Fruit fly (Drosophila melanogaster): ENCODE results near the gene Best4.

Best4 gene

DNA sequence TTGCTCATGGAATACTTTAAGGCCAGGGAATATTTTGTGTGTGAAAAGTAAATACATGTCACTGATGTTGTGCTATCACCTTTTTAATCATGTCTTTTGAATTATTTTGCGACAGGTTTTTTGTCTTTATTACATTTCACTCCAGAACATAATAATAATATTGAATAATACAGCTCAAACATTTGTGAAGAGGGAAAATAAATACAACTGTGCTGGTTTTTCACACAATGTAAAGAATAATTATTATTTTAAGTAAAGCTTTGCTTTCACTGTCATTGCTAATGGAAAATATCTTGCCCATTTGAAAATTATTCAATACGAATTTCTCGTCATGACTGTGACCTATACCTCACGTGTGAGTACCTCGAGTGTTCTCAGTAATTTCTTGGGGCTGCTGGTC is at the start of gene Best4:
Best4 (plus strand) TSS at position 301 of the 400 bp plus-strand sequence.
- no peak for TF ChIP-seq CG17801 (GFP tag; optimal IDR thresholded peaks at IDR 0.05; ENCODE audit: partially characterized antibody)

DNA sequence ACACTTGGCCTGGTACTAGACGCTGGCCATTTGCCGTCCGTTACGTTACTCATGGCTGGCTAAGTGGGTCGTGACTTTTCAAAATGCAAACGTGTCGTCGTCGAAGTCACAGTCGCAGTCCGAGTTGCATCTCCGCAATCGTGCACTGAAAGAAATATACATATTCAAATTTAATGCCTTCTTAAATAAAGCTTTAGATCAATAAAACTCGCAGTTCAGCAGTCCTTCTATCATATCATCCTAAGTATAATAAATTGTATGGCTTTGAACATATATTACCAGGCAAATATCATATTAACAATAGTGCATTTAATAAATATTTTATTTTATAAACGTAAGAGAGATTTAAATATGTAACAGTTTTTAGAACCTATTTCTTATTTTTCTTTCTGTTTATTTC is 49.0 kb upstream of the Best4 start:
- no peak for TF ChIP-seq CG17801 (GFP tag; optimal IDR thresholded peaks at IDR 0.05; ENCODE audit: partially characterized antibody)

DNA sequence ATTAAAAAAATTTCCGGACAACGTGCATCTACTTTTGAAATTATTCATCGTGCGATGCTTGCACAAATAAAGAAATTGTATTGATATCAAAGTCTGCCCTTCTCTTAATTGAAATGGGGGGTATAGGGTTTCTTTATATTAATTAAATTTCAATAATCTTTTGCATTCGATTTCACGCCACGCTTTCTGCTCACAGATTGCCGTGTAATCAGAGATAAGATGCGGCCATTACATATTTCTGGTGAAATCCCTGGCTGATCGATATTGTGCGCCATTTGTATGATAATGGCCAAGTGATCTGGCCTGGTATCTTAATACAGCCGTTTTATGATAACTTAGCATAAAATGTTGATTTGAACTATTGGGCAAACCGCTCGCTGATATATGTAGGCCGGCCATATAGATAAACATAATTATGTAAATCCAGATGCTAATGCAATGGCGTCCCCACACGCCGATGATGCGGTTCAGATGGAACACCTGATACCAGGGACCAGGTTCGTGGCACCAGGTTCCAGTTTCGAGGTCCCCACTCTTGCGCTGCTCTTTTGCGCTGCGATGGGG is 46.9 kb upstream of the Best4 start:
- no peak for TF ChIP-seq CG17801 (GFP tag; optimal IDR thresholded peaks at IDR 0.05; ENCODE audit: partially characterized antibody)

DNA sequence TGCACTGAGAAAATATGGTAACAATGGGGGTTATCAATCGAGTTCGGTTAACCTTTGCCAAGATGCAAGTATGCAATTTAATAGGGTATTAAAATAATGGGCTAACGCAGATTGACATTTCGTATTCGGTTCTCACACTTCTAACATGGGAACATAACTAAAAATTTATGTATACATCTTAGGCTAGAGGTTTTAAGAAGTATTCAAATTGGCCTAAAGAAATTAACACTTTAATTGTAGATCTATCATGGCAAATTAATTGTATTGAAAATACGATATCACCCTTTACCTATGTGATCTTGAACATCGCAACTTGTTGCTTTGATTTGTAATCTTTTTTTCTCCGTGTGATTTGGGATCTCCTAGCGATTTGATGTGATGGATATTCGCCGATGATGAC is 46.2 kb upstream of the Best4 start:
- TF ChIP-seq CG17801 (GFP tag; optimal IDR thresholded peaks at IDR 0.05; ENCODE audit: partially characterized antibody): no peak

DNA sequence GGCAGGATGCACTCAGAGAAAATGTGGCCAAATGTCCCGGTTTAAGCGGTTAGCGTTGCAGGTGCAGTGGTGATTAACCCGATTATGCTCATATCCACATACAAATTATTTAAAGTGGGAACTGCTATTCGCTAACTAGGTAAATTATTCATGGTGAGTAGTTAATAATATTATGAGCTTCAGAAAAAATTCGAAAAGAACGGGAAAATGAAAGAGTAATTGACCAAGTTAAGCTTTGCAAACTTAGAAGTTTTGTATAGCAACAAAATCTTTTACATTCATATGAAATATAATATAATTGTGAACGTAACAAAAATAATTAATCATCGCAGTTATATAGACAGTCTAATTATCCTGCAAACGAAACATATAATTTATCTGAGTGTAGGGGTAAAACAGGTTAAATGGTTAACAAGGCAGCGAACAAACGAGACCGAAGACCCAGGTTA is 45.1 kb upstream of the Best4 start:
- no peak for TF ChIP-seq CG17801 (GFP tag; optimal IDR thresholded peaks at IDR 0.05; ENCODE audit: partially characterized antibody)

DNA sequence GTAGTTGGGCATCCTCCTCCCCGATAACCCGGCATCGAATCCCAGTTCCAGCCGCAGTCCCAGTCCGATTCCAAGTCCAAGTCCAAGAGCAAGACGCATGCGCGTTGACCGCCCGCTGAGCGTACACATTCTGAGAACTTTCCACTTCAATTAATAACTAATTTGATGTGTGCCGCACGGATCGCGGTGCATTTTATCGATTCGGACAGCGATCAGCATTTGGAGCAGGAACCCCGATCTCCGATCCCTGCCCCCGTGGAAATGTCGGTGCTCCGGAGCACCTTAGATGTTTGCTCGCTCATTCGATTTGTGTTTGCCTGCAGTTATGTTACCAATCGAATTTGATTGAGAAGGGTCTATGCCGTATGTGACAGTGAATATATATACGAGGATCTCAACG is 44.6 kb upstream of the Best4 start:
- TF ChIP-seq CG17801 (GFP tag; optimal IDR thresholded peaks at IDR 0.05; ENCODE audit: partially characterized antibody): no peak

DNA sequence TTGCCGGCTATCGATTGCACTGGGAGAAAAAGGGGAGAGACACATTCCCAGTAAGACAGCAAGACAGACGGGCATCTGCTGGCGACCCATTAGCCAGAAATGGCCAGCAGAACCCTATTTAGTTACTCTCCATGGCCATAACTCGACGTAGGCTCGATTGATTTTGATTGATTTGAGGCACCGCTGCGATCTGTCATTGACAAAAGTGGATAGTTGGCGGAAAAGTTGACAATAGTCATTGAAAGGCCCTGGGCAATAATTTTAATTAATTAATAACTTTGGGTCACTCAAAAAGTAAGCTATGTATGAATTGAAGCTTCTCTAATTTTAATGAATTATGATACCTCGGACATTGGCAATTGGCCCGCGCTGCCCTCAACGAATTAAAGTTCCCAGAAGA is 41.6 kb upstream of the Best4 start:
- TF ChIP-seq CG17801 (GFP tag; optimal IDR thresholded peaks at IDR 0.05; ENCODE audit: partially characterized antibody): no peak

DNA sequence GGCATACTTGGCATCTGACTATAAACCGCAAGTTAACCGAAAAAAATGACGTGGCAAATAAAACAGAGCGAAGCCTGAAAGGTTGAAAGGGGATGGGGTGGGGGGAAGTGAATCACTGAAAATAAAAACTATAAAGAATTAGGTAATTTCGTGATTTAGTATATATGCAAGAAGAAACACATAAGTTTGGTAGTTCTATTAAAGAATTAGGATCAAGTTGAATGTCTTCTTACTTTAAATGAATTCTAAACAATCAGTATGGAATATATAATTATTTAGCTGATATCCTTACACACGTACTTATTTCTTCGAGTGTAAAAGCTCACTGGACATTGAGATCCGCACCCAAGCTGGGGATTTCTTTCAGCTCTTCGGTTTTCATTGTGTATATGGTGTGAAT is 40.4 kb upstream of the Best4 start:
- no peak for TF ChIP-seq CG17801 (GFP tag; optimal IDR thresholded peaks at IDR 0.05; ENCODE audit: partially characterized antibody)

DNA sequence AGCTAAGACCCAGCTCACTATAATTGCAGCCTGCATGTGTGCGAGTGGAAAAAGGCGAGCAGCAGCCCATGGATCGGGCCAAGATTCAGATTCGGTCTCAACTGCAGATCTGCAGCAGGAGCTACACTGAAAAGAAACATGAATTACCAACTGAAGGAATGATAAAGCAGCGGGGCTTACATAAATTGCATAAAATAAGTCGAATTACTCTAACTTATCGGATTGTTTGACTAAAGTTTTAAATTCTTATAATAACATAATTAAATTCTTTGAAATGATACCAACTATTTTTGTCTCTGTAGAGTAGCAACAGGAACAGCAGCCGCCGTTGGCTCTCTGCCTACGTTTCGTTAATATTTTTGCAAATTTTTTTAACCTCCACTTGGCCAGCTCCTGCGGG is 38.2 kb upstream of the Best4 start:
- TF ChIP-seq CG17801 (GFP tag; optimal IDR thresholded peaks at IDR 0.05; ENCODE audit: partially characterized antibody): no peak

DNA sequence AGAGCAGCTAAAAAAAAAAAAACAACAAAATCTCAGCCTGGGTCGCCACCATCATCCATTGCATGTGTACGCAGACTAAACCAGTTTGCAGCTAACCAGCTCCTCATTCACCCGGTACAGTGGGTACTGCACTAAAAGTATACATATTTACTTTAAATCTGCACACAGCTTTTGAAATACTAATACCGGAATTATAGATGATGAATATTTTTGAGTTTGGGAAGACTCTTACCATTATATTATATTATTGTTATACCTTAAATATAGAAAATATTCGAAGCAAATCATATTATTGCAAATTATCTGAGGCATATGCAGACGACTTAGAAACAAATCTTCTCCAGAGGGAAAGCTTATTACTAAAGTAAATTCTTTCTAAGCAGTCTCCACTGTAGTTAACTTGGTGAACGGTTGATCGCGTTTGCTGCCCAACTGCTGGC is 37.7 kb upstream of the Best4 start:
- TF ChIP-seq CG17801 (GFP tag; optimal IDR thresholded peaks at IDR 0.05; ENCODE audit: partially characterized antibody): no peak

DNA sequence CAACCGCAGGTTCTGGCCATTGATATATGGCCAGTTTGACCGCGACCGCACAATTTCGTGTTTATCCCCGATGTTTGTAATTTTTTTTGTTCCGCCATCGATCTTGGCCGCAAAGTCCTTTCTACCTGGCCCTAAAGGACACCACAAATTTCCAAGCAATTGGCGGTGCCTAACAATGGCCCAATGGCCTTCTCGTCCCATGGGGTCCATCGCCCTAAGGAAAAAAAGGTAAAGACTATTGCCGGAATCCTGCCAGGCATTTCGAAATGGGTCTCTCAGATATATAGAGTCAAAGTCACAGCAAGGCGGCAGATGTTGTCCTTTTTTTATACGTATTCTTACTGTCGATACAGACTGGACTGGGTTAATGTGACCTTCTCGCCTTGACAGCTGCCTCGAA is 36.7 kb upstream of the Best4 start:
- TF ChIP-seq CG17801 (GFP tag; optimal IDR thresholded peaks at IDR 0.05; ENCODE audit: partially characterized antibody): no peak

DNA sequence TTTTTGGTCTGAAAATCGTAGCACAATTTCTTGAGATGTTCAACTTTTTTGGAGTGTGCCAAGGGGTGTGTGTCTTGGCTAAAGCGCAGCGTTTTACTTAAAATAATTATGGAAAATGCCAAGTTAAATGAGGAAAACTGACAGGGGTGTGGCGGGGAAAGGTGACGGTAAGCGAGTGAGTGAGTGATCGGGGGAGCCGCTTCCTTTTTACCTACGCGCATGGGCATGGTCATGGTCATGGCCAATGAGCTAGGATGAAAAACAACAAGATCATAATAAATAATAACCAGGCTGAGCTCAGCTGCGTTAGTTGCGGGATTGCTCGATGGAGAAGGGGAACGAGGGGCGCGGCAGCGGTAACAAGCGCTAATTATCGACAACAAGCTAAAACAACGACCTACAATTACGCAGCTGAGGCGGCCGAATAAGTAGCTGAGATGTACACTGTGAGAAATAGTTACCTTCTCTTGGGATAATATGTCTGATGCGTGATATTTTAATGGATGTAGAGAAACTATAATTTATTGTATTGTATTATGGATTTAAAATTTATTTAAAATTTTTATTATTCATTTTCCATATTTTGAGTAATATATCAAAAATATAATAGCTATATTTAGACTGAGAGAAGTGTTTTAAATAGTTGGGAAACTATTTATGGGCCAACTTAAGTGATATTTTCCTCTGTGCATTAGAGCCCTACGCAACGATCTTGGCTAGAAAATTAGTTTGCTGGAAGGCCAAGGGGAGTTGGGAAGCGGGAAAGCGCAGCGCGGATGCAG is 34.3 kb upstream of the Best4 start:
- no peak for TF ChIP-seq CG17801 (GFP tag; optimal IDR thresholded peaks at IDR 0.05; ENCODE audit: partially characterized antibody)

DNA sequence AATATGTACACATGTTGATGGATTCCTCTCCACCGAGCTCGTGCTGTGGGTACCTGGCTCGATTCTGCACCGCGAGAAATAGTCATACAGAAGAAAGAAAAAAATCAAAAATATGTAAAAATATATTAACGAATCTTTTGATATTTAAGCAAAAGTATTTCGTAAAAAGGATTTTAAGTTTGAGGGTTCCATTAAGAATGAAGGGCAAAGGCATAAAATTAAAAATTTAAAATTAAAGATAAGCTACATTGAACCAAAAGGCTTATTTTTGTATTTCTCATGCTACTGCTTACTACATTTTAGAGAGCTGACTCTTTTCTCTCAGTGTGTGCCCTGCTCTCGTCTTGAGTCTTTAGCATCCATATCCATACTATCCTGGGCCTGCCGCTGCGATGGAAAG is 32.1 kb upstream of the Best4 start:
- TF ChIP-seq CG17801 (GFP tag; optimal IDR thresholded peaks at IDR 0.05; ENCODE audit: partially characterized antibody): no peak

DNA sequence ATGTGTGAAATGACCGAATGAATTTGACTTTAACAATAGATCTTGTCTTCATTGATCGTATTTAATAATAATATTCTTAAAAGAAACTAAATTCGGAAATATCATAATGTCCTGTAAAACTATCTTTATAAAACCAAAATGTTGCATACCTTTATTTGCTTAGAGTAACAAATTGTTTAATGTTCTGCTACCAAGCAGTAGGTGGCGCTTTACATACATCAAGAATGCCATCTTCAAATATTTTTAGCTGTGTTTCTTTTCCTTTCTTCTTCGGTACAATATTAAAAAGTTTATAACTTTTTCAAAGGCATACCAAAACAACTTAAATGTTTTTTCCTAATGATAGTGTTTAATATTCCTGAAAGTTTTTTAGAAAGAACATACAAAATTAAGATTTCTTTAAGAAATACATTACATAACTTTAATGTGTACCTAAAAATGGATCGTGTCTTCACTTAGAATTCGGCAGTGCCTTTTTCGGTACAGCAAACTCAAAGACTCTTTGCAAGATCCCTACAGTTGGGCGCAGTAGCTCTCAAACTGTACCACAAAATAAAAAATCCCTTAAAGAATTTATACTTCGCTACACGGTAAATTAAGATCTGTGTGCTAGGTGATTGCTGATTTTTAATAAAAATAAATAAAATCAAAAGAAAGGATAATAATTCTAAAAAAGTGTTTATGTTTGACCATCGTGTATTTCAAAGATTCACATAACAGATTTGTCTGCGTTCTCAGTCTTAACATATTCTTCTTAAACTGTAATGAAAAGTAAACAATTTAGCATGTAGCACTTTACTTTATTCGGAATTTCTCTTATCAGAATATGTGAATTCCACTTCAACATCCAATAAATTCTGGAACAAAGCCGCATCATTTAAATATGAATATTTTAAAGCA is 30.8 kb upstream of the Best4 start:
- TF ChIP-seq CG17801 (GFP tag; optimal IDR thresholded peaks at IDR 0.05; ENCODE audit: partially characterized antibody): no peak

DNA sequence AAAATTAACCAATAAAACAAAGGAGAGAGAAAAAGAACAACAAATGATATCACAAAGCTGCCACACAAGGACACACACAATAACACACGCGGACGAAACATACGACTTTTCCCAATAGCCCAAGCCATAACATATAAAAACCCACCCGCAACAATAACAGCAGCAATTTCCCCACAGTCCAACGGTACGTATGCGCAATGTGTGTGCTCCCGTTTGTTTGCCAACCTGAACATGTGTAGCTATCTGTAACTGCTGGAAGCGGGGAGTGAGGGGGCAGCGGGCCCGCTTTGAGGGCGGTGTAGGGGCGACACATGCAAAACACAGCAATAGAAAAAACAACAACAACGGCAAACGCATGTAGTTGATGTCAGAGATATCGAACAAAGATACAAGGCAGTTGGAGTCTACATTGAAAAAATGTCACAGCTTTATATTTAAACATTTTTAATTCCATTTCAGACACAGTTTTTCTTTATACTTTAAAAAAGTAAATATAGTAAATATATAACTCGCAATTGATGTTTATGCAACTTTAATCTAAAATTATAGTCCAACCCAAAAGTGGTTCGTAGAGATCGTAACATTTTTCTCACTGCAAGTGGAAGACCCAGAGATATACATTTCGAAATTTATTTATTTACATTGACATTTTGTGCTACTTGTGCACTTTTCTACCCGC is 29.9 kb upstream of the Best4 start:
- no peak for TF ChIP-seq CG17801 (GFP tag; optimal IDR thresholded peaks at IDR 0.05; ENCODE audit: partially characterized antibody)
